Fruit fly (Drosophila melanogaster): ENCODE results near the gene CG12224.

Gene CG12224

DNA sequence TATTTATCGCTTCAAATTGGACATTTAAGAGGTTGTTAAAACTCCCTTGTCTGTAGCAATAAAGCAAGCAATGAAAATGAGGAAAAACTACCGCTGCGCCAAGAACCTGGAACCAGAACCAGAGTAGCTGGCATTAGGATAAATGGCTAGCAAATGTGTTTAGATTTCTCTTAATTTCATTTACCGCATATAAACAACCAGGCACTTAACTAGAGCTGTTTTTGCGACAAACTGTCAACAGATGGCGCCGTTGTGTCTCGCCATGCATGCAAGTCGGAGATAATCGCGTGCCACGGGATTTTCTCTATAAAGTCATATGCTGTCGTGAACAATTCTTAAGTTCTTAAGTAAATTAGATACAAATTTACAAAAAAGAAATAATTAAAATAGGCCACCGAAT is 48.0 kb downstream of the CG12224 start:
- no peak for TF ChIP-seq fru (GFP tag; optimal IDR thresholded peaks at IDR 0.05)
- no peak for TF ChIP-seq Vsx2 (GFP tag; optimal IDR thresholded peaks at IDR 0.05; ENCODE audit: partially characterized antibody)
- no peak for TF ChIP-seq Hnf4 (GFP tag; optimal IDR thresholded peaks at IDR 0.05)
- TF ChIP-seq CrebA (GFP tag; optimal IDR thresholded peaks at IDR 0.05; ENCODE audit: borderline replicate concordance) = no peak
- TF ChIP-seq Myc (optimal IDR thresholded peaks at IDR 0.05) = no peak
- TF ChIP-seq psq (GFP tag; optimal IDR thresholded peaks at IDR 0.05) = no peak

DNA sequence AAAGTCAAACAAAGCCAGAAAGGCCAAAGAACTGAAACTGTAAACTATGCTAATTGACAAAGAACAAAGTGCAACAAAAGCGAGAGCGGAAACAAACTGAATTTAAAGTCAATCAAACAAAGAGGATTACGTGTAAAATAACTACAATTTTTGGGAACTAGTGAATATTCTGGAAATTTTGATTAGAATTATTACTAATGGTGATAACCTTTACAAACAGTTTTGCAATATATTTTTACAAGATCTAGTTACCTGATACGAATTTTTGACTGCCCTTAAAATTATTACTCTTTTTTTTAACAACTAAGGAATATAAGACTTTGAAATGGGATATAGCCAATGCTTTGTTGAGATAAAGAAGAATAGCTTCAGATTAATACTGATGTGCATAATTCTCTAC is 50.9 kb downstream of the CG12224 start, which contains the start of gene CG14731:
TSS of gene CG14731 (plus strand) at position 301 of the 400 bp plus-strand sequence.
- TF ChIP-seq OdsH (GFP tag; optimal IDR thresholded peaks at IDR 0.05) = no peak
- TF ChIP-seq woc (GFP tag; optimal IDR thresholded peaks at IDR 0.05) = no peak
- TF ChIP-seq Mio (GFP tag; optimal IDR thresholded peaks at IDR 0.05) = no peak
- no peak for TF ChIP-seq h (GFP tag; optimal IDR thresholded peaks at IDR 0.05)

Measured in whole organism, wandering third instar larva.